Fruit fly (Drosophila melanogaster): ENCODE measurements around the gene eag.

The eag gene

dm6 chrX:14955050-14955783 lies at the start of gene eag, which contains the start of gene CG9030 (continued):
- TF ChIP-seq MBD-R2 (GFP tag; IDR thresholded peaks at IDR 0.05) (0 out of 2 replicates have a peak, but pooled peaks have one; percentile 14), CG16779 (GFP tag; IDR thresholded peaks at IDR 0.05) (0 out of 2 replicates have a peak, but pooled peaks have one; percentile 55), tna (GFP tag; IDR thresholded peaks at IDR 0.05; ENCODE audit: partially characterized antibody) (peak; percentile 87), zf30C (GFP tag; optimal IDR thresholded peaks at IDR 0.05) (no peak), CG16813 (GFP tag; IDR thresholded peaks at IDR 0.05; ENCODE audit: partially characterized antibody) (peak; percentile 89), scrt (GFP tag; optimal IDR thresholded peaks at IDR 0.05) (peak; percentile 33), CG8290 (GFP tag; optimal IDR thresholded peaks at IDR 0.05) (peak; percentile 99), CG8290 (tag; optimal IDR thresholded peaks at IDR 0.05) (peak; percentile 94 to 100), fd64A (GFP tag; optimal IDR thresholded peaks at IDR 0.05) (no peak), ind (GFP tag; optimal IDR thresholded peaks at IDR 0.05) (no peak), Scr (GFP tag; IDR thresholded peaks at IDR 0.05; ENCODE audit: partially characterized antibody) (peak; percentile 82), lab (GFP tag; optimal IDR thresholded peaks at IDR 0.05) (peak; percentile 10), CoRest (tag; optimal IDR thresholded peaks at IDR 0.05) (peak; percentile 27), Oli (tag; optimal IDR thresholded peaks at IDR 0.05) (no peak), CG5180 (GFP tag; optimal IDR thresholded peaks at IDR 0.05) (no peak), Dp (GFP tag; optimal IDR thresholded peaks at IDR 0.05) (peak; percentile 72), Dip2 (GFP tag; IDR thresholded peaks at IDR 0.05) (peak; percentile 45; the same call in 1 of the 2 replicates), CG11456 (GFP tag; IDR thresholded peaks at IDR 0.05) (peak; percentile 59; the same call in 2 of the 3 replicates), TFAM (GFP tag; optimal IDR thresholded peaks at IDR 0.05) (no peak), Xbp1 (GFP tag; optimal IDR thresholded peaks at IDR 0.05) (peak; percentile 24), CG2120 (GFP tag; optimal IDR thresholded peaks at IDR 0.05) (peak; percentile 28), CG17361 (GFP tag; IDR thresholded peaks at IDR 0.05) (no peak), ems (GFP tag; optimal IDR thresholded peaks at IDR 0.05) (no peak), row (GFP tag; IDR thresholded peaks at IDR 0.05) (peak; percentile 16; the same call in 1 of the 3 replicates), Xrp1 (GFP tag; IDR thresholded peaks at IDR 0.05) (0 out of 2 replicates have a peak, but pooled peaks have one; percentile 15), CG14860 (GFP tag; IDR thresholded peaks at IDR 0.05; ENCODE audit: partially characterized antibody) (peak; percentile 75), amos (GFP tag; IDR thresholded peaks at IDR 0.05; ENCODE audit: partially characterized antibody) (peak; percentile 93), vvl (GFP tag; IDR thresholded peaks at IDR 0.05) (peak; percentile 31; the same call in 1 of the 2 replicates), mirr (GFP tag; optimal IDR thresholded peaks at IDR 0.05) (no peak), br (optimal IDR thresholded peaks at IDR 0.05) (no peak), CG13624 (GFP tag; optimal IDR thresholded peaks at IDR 0.05) (peak; percentile 27), trem (tag; optimal IDR thresholded peaks at IDR 0.05) (peak; percentile 11), Dll (GFP tag; IDR thresholded peaks at IDR 0.05; ENCODE audit: partially characterized antibody) (peak; percentile 88), CG7963 (GFP tag; IDR thresholded peaks at IDR 0.05; ENCODE audit: partially characterized antibody) (peak; percentile 73), gcm2 (GFP tag; optimal IDR thresholded peaks at IDR 0.05) (no peak), Opbp (GFP tag; IDR thresholded peaks at IDR 0.05; ENCODE audit: partially characterized antibody) (peak; percentile 90), bcd (GFP tag; optimal IDR thresholded peaks at IDR 0.05) (peak; percentile 17), schlank (tag; optimal IDR thresholded peaks at IDR 0.05) (no peak), Fer1 (GFP tag; optimal IDR thresholded peaks at IDR 0.05) (no peak), CG9817 (tag; optimal IDR thresholded peaks at IDR 0.05) (no peak), NC2β (GFP tag; optimal IDR thresholded peaks at IDR 0.05) (no peak), hbn (GFP tag; IDR thresholded peaks at IDR 0.05; ENCODE audit: partially characterized antibody) (peak; percentile 91), slp2 (GFP tag; optimal IDR thresholded peaks at IDR 0.05) (no peak), Ets97D (GFP tag; optimal IDR thresholded peaks at IDR 0.05) (peak; percentile 55), knrl (GFP tag; IDR thresholded peaks at IDR 0.05; ENCODE audit: partially characterized antibody) (peak; percentile 86), CG30403 (GFP tag; optimal IDR thresholded peaks at IDR 0.05) (peak; percentile 6), slbo (GFP tag; IDR thresholded peaks at IDR 0.05) (peak; percentile 34; the same call in 1 of the 2 replicates), B-H2 (GFP tag; optimal IDR thresholded peaks at IDR 0.05) (no peak)
